Fruit fly (Drosophila melanogaster) whole organism, embryonic: Measurements from ENCODE around the gene Gcna.

ENCODE experiments used
- Abd-B ChIP-seq: fragments of 200-800 bp; sonication (Bioruptor generic); optimal IDR thresholded peaks from 2 replicates; lab custom pipeline; 2018; ENCODE audit warnings: missing biosample characterization, mild to moderate bottlenecking, missing genetic modification characterization, moderate library complexity
- Ada2b ChIP-seq: fragments of 200-800 bp; sonication (Bioruptor generic); IDR thresholded peaks from 2 replicates; pipeline ENCODE4 v1.3.6; 2022; ENCODE audit warnings: missing biosample characterization, missing genetic modification characterization
- Adf1 ChIP-seq: fragments of 200-800 bp; sonication (Bioruptor generic); IDR thresholded peaks from 2 replicates; pipeline ENCODE4 v1.3.6; 2022; ENCODE audit warnings: missing biosample characterization, missing genetic modification characterization
- Antp ChIP-seq: fragments of 200-800 bp; sonication (Bioruptor generic); optimal IDR thresholded peaks from 3 replicates; lab custom pipeline; 2016; ENCODE audit warnings: missing biosample characterization, missing genetic modification characterization
- Atf3 ChIP-seq: fragments of 200-800 bp; sonication (Bioruptor generic); optimal IDR thresholded peaks from 3 replicates; lab custom pipeline; 2016; ENCODE audit warnings: missing biosample characterization, missing genetic modification characterization
- Atf6 ChIP-seq: fragments of 200-800 bp; sonication (Bioruptor generic); IDR thresholded peaks from 2 replicates; pipeline ENCODE4 v1.3.6; 2022; ENCODE audit warnings: missing biosample characterization, missing genetic modification characterization
- BEAF-32 ChIP-seq: fragments of 200-800 bp; sonication (Bioruptor generic); optimal IDR thresholded peaks from 3 replicates; lab custom pipeline; 2017; ENCODE audit warnings: missing biosample characterization, missing genetic modification characterization, mild to moderate bottlenecking, moderate library complexity, missing genetic modification reagents
- CG11504 ChIP-seq: fragments of 200-800 bp; sonication (Bioruptor generic); optimal IDR thresholded peaks from 3 replicates; lab custom pipeline; 2019; ENCODE audit warnings: missing biosample characterization, mild to moderate bottlenecking, missing genetic modification characterization, moderate library complexity
- CG11696 ChIP-seq: fragments of 200-800 bp; sonication (Bioruptor generic); IDR thresholded peaks from 2 replicates; pipeline ENCODE4 v1.3.6; 2022; ENCODE audit warnings: missing biosample characterization, missing genetic modification characterization
- CG13894 ChIP-seq: fragments of 200-800 bp; sonication (Bioruptor generic); optimal IDR thresholded peaks from 3 replicates; lab custom pipeline; 2018; ENCODE audit warnings: missing biosample characterization, mild to moderate bottlenecking, missing genetic modification characterization, moderate library complexity
- CG14014 ChIP-seq: fragments of 200-800 bp; sonication (Bioruptor generic); IDR thresholded peaks from 2 replicates; pipeline ENCODE4 v1.3.6; 2022; ENCODE audit warnings: missing biosample characterization, missing genetic modification characterization
- CG14667 ChIP-seq: fragments of 200-800 bp; sonication (Bioruptor generic); IDR thresholded peaks from 2 replicates; pipeline ENCODE4 v1.3.6; 2022; ENCODE audit warnings: missing biosample characterization, missing genetic modification characterization
- CG15479 ChIP-seq: fragments of 200-800 bp; sonication (Bioruptor generic); optimal IDR thresholded peaks from 3 replicates; lab custom pipeline; 2019; ENCODE audit warnings: missing biosample characterization, mild to moderate bottlenecking, missing genetic modification characterization, moderate library complexity
- CG2116 ChIP-seq: fragments of 200-800 bp; sonication (Bioruptor generic); optimal IDR thresholded peaks from 3 replicates; lab custom pipeline; 2018; ENCODE audit warnings: missing biosample characterization, mild to moderate bottlenecking, missing genetic modification characterization
- CG2889 ChIP-seq: fragments of 200-800 bp; sonication (Bioruptor generic); IDR thresholded peaks from 3 replicates; pipeline ENCODE4 v1.3.6; 2022; ENCODE audit warnings: missing biosample characterization, missing genetic modification characterization
- CG33557 ChIP-seq: fragments of 200-800 bp; sonication (Bioruptor generic); optimal IDR thresholded peaks from 2 replicates; lab custom pipeline; 2019; ENCODE audit warnings: missing biosample characterization, mild to moderate bottlenecking, missing genetic modification characterization, moderate library complexity
- CG3847 ChIP-seq: fragments of 200-800 bp; sonication (Bioruptor generic); IDR thresholded peaks from 2 replicates; pipeline ENCODE4 v1.3.6; 2022; ENCODE audit warnings: missing biosample characterization, missing genetic modification characterization
- CG6765 ChIP-seq: fragments of 200-800 bp; sonication (Bioruptor generic); optimal IDR thresholded peaks from 3 replicates; lab custom pipeline; 2017; ENCODE audit warnings: missing biosample characterization, mild to moderate bottlenecking, missing genetic modification characterization
- CG7556 ChIP-seq: fragments of 200-800 bp; sonication (Bioruptor generic); optimal IDR thresholded peaks from 2 replicates; lab custom pipeline; 2017; ENCODE audit warnings: missing biosample characterization, mild to moderate bottlenecking, missing genetic modification characterization
- CG8359 ChIP-seq: fragments of 200-800 bp; sonication (Bioruptor generic); optimal IDR thresholded peaks from 2 replicates; lab custom pipeline; 2017; ENCODE audit warnings: missing biosample characterization, mild to moderate bottlenecking, missing genetic modification characterization, borderline replicate concordance
- CG8924 ChIP-seq: fragments of 200-800 bp; optimal IDR thresholded peaks from 3 replicates; lab custom pipeline; 2019; ENCODE audit warnings: missing biosample characterization, mild to moderate bottlenecking, missing genetic modification characterization, moderate library complexity
- Camta ChIP-seq: fragments of 200-800 bp; sonication (Bioruptor generic); optimal IDR thresholded peaks from 2 replicates; lab custom pipeline; 2016; ENCODE audit warnings: missing biosample characterization, missing genetic modification characterization
- E2f2 ChIP-seq: fragments of 200-800 bp; sonication (Bioruptor generic); IDR thresholded peaks from 2 replicates; pipeline ENCODE4 v1.3.6; 2022; ENCODE audit warnings: missing biosample characterization, missing genetic modification characterization
- Eip74EF ChIP-seq, 2 experiments: fragments of 200-800 bp in 1 of 2; fragments of >200 bp in 1 of 2; sonication (Bioruptor generic) in 1 of 2; optimal IDR thresholded peaks; 2 replicates each; lab custom pipeline; 2017 to 2019; ENCODE audit warnings: missing biosample characterization in 2 of 2, missing genetic modification characterization in 2 of 2, mild to moderate bottlenecking in 1 of 2, moderate library complexity in 1 of 2
- HHEX ChIP-seq: fragments of 200-800 bp; sonication (Bioruptor generic); optimal IDR thresholded peaks from 3 replicates; lab custom pipeline; 2017; ENCODE audit warnings: missing biosample characterization, mild to moderate bottlenecking, missing genetic modification characterization, missing genetic modification reagents
- HLH54F ChIP-seq: fragments of 200-800 bp; sonication (Bioruptor generic); optimal IDR thresholded peaks from 3 replicates; lab custom pipeline; 2016; ENCODE audit warnings: missing biosample characterization, missing genetic modification characterization
- Meics ChIP-seq: fragments of 200-800 bp; sonication (Bioruptor generic); optimal IDR thresholded peaks from 2 replicates; lab custom pipeline; 2017; ENCODE audit warnings: missing biosample characterization, mild to moderate bottlenecking, missing genetic modification characterization
- NfI ChIP-seq: fragments of 200-800 bp; sonication (Bioruptor generic); optimal IDR thresholded peaks from 3 replicates; lab custom pipeline; 2018; ENCODE audit warnings: missing biosample characterization, mild to moderate bottlenecking, missing genetic modification characterization, moderate library complexity
- Poxn ChIP-seq: fragments of 200-800 bp; sonication (Bioruptor generic); IDR thresholded peaks from 2 replicates; pipeline ENCODE4 v1.3.6; 2022; ENCODE audit warnings: missing biosample characterization, missing genetic modification characterization
- Sox100B ChIP-seq: fragments of 200-800 bp; sonication (Bioruptor generic); optimal IDR thresholded peaks from 3 replicates; lab custom pipeline; 2018; ENCODE audit warnings: missing biosample characterization, mild to moderate bottlenecking, missing genetic modification characterization
- ab ChIP-seq: fragments of 200-800 bp; sonication (Bioruptor generic); optimal IDR thresholded peaks from 2 replicates; lab custom pipeline; 2016; ENCODE audit warnings: missing biosample characterization, missing genetic modification characterization
- bigmax ChIP-seq: fragments of 200-800 bp; sonication (Bioruptor generic); optimal IDR thresholded peaks from 2 replicates; lab custom pipeline; 2018; ENCODE audit warnings: missing biosample characterization, mild to moderate bottlenecking, missing genetic modification characterization
- bowl ChIP-seq: fragments of 200-800 bp; sonication (Bioruptor generic); IDR thresholded peaks from 2 replicates; pipeline ENCODE4 v1.3.6; 2022; ENCODE audit warnings: missing biosample characterization, missing genetic modification characterization
- cg ChIP-seq: fragments of 200-800 bp; sonication (Bioruptor generic); optimal IDR thresholded peaks from 3 replicates; lab custom pipeline; 2019; ENCODE audit warnings: missing biosample characterization, mild to moderate bottlenecking, missing genetic modification characterization, moderate library complexity
- dmrt99B ChIP-seq: fragments of 200-800 bp; sonication (Bioruptor generic); optimal IDR thresholded peaks from 2 replicates; lab custom pipeline; 2018; ENCODE audit warnings: missing biosample characterization, mild to moderate bottlenecking, missing genetic modification characterization, moderate library complexity
- ewg ChIP-seq: fragments of 200-800 bp; sonication (Bioruptor generic); optimal IDR thresholded peaks from 3 replicates; lab custom pipeline; 2017; ENCODE audit warnings: mild to moderate bottlenecking, missing biosample characterization, missing genetic modification reagents, missing genetic modification characterization
- ftz-f1 ChIP-seq: fragments of 200-800 bp; sonication (Bioruptor generic); optimal IDR thresholded peaks from 2 replicates; lab custom pipeline; 2016; ENCODE audit warnings: missing biosample characterization, missing genetic modification characterization
- gcm2 ChIP-seq: fragments of 200-800 bp; sonication (Bioruptor generic); optimal IDR thresholded peaks from 2 replicates; lab custom pipeline; 2016; ENCODE audit warnings: missing biosample characterization, missing genetic modification characterization
- gfzf ChIP-seq: fragments of 200-800 bp; sonication (Bioruptor generic); optimal IDR thresholded peaks from 2 replicates; lab custom pipeline; 2016; ENCODE audit warnings: missing biosample characterization, mild to moderate bottlenecking, missing genetic modification characterization, moderate library complexity
- luna ChIP-seq: fragments of 200-800 bp; sonication (Bioruptor generic); optimal IDR thresholded peaks from 2 replicates; lab custom pipeline; 2016; ENCODE audit warnings: missing biosample characterization, missing genetic modification characterization
- nerfin-1 ChIP-seq: fragments of 200-800 bp; sonication (Bioruptor generic); optimal IDR thresholded peaks from 3 replicates; lab custom pipeline; 2019; ENCODE audit warnings: missing biosample characterization, mild to moderate bottlenecking, missing genetic modification characterization, moderate library complexity
- onecut ChIP-seq: fragments of 200-800 bp; sonication (Bioruptor generic); IDR thresholded peaks from 2 replicates; pipeline ENCODE4 v1.3.6; 2022; ENCODE audit warnings: missing biosample characterization, missing genetic modification characterization
- pfk ChIP-seq: fragments of 200-800 bp; sonication (Bioruptor generic); optimal IDR thresholded peaks from 2 replicates; lab custom pipeline; 2018; ENCODE audit warnings: missing biosample characterization, mild to moderate bottlenecking, missing genetic modification characterization, moderate library complexity
- ranshi ChIP-seq: fragments of 200-800 bp; sonication (Bioruptor generic); IDR thresholded peaks from 2 replicates; pipeline ENCODE4 v1.3.6; 2022; ENCODE audit warnings: missing biosample characterization, missing genetic modification characterization
- rib ChIP-seq: fragments of 200-800 bp; sonication (Bioruptor generic); IDR thresholded peaks from 2 replicates; pipeline ENCODE4 v1.3.6; 2022; ENCODE audit warnings: missing biosample characterization, missing genetic modification characterization
- schlank ChIP-seq: fragments of 200-800 bp; sonication (Bioruptor generic); optimal IDR thresholded peaks from 2 replicates; lab custom pipeline; 2018; ENCODE audit warnings: missing biosample characterization, mild to moderate bottlenecking, missing genetic modification characterization
- slp2 ChIP-seq: fragments of 200-800 bp; sonication (Bioruptor generic); optimal IDR thresholded peaks from 2 replicates; lab custom pipeline; 2016; ENCODE audit warnings: missing biosample characterization, missing genetic modification characterization
- sna ChIP-seq: fragments of 200-800 bp; sonication (Bioruptor generic); IDR thresholded peaks from 2 replicates; pipeline ENCODE4 v1.3.6; 2022; ENCODE audit warnings: missing biosample characterization, missing genetic modification characterization; ENCODE audit not compliant: partially characterized antibody
- tup ChIP-seq: fragments of 200-800 bp; sonication (Bioruptor generic); optimal IDR thresholded peaks from 2 replicates; lab custom pipeline; 2016; ENCODE audit warnings: missing biosample characterization, mild to moderate bottlenecking, missing genetic modification characterization, moderate library complexity
- twi ChIP-seq: fragments of 200-800 bp; optimal IDR thresholded peaks from 2 replicates; lab custom pipeline; 2019; ENCODE audit warnings: missing biosample characterization, mild to moderate bottlenecking, missing genetic modification characterization, moderate library complexity
- vnd ChIP-seq: fragments of 200-800 bp; sonication (Bioruptor generic); IDR thresholded peaks from 3 replicates; pipeline ENCODE4 v1.3.6; 2022; ENCODE audit warnings: missing biosample characterization, missing genetic modification characterization; ENCODE audit not compliant: partially characterized antibody

Gcna gene

DNA sequence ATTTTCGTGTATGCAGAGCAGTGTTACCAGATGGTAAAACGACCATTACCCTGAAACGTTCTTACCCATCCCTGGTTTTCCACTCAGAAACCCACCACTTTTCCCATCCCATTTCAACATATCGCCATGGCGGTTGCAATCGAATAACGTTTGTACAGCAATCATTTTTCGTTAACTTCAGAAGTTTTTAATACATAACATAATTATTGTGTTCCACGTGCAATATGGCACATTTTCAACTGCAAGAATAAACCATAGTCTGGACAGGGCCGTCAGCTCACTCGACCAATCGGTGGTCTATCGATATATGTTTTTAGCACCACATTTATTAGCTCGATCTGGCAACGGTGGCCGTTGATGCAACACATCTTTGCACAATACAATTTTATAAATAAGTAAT lies 24.3 kb upstream of the Gcna start, which contains the start of the genes trr and mRpL16 (continued):
- TF ChIP-seq CG11504 (tag; lab: Kevin White, UChicago) (peak; percentile 90), ranshi (GFP tag; lab: Robert Waterston, UW) (0 out of 2 replicates have a peak, but pooled peaks have one; percentile 11), cg (GFP tag; lab: Kevin White, UChicago) (peak; percentile 7), CG3847 (GFP tag; lab: Robert Waterston, UW) (peak; percentile 62), luna (GFP tag; lab: Kevin White, UChicago) (no peak), Atf3 (GFP tag; lab: Kevin White, UChicago) (peak; percentile 36), bowl (GFP tag; lab: Robert Waterston, UW) (no peak), tup (GFP tag; lab: Kevin White, UChicago) (no peak), CG11696 (GFP tag; lab: Robert Waterston, UW) (no peak), HHEX (GFP tag; lab: Kevin White, UChicago) (no peak), gcm2 (GFP tag; lab: Kevin White, UChicago) (no peak), HLH54F (peak; percentile 49), pfk (no peak), ab (GFP tag; lab: Kevin White, UChicago) (no peak), nerfin-1 (tag; lab: Kevin White, UChicago) (peak; percentile 5), ftz-f1 (GFP tag; lab: Kevin White, UChicago) (no peak), CG15479 (GFP tag; lab: Kevin White, UChicago) (peak; percentile 96), Sox100B (GFP tag; lab: Kevin White, UChicago) (no peak), rib (GFP tag; lab: Robert Waterston, UW) (no peak), CG13894 (no peak), CG2116 (peak; percentile 93), CG7556 (GFP tag; lab: Kevin White, UChicago) (peak; percentile 4), CG2889 (no peak), twi (tag; lab: Kevin White, UChicago) (peak; percentile 39), BEAF-32 (GFP tag; lab: Kevin White, UChicago) (peak; percentile 86), NfI (GFP tag; lab: Kevin White, UChicago) (peak; percentile 59), Antp (GFP tag; lab: Kevin White, UChicago) (no peak), Ada2b (GFP tag; lab: Robert Waterston, UW) (no peak), bigmax (GFP tag; lab: Kevin White, UChicago) (no peak), slp2 (GFP tag; lab: Kevin White, UChicago) (peak; percentile 33), CG14667 (GFP tag; lab: Robert Waterston, UW) (peak; percentile 31; the same call in 1 of the 2 replicates), dmrt99B (tag; lab: Kevin White, UChicago) (no peak), Atf6 (GFP tag; lab: Robert Waterston, UW) (no peak), E2f2 (GFP tag; lab: Robert Waterston, UW) (peak; percentile 40; the same call in 1 of the 2 replicates), CG8359 (GFP tag; lab: Kevin White, UChicago) (no peak), Abd-B (peak; percentile 64), schlank (tag; lab: Kevin White, UChicago) (no peak), Adf1 (GFP tag; lab: Robert Waterston, UW) (no peak), CG6765 (no peak), CG33557 (GFP tag; lab: Kevin White, UChicago) (no peak), vnd (GFP tag; lab: Robert Waterston, UW) (peak; percentile 71), Poxn (GFP tag; lab: Robert Waterston, UW) (no peak), onecut (no peak), CG8924 (tag; lab: Kevin White, UChicago) (peak; percentile 67), Camta (GFP tag; lab: Kevin White, UChicago) (no peak), ewg (peak; percentile 4), Eip74EF (GFP tag; optimal IDR thresholded peaks at IDR 0.05; lab: Kevin White, UChicago) (no peak), Meics (no peak), sna (peak; percentile 68; the same call in 1 of the 2 replicates), CG14014 (GFP tag; lab: Robert Waterston, UW) (no peak), gfzf (GFP tag; lab: Kevin White, UChicago) (peak; percentile 75)
